Worm (Caenorhabditis elegans) whole organism, L4 larva: ENCODE data around the gene his-39.

ENCODE experiments used
- ceh-32 ChIP-seq: sonication (generic microtip); optimal IDR thresholded peaks from 2 replicates; lab custom pipeline; 2016; ENCODE audit warnings: mild to moderate bottlenecking, missing genetic modification characterization, missing compliant biosample characterization; ENCODE audit not compliant: poor library complexity
- mdl-1 ChIP-seq, 2 experiments: fragments of 150-350 bp in 1 of 2; sonication (generic microtip) in 1 of 2; optimal IDR thresholded peaks; 2 replicates each; lab custom pipeline; 2014 to 2017; ENCODE audit warnings: missing biosample characterization in 2 of 2, missing genetic modification characterization in 2 of 2
- nhr-111 ChIP-seq: fragments of 200-800 bp; sonication (Bioruptor generic); optimal IDR thresholded peaks from 2 replicates; lab custom pipeline; 2018; ENCODE audit warnings: mild to moderate bottlenecking, missing genetic modification characterization, missing compliant biosample characterization
- nhr-237 ChIP-seq: sonication (generic microtip); optimal IDR thresholded peaks from 2 replicates; lab custom pipeline; 2017; ENCODE audit warnings: missing biosample characterization, missing genetic modification characterization

DNA sequence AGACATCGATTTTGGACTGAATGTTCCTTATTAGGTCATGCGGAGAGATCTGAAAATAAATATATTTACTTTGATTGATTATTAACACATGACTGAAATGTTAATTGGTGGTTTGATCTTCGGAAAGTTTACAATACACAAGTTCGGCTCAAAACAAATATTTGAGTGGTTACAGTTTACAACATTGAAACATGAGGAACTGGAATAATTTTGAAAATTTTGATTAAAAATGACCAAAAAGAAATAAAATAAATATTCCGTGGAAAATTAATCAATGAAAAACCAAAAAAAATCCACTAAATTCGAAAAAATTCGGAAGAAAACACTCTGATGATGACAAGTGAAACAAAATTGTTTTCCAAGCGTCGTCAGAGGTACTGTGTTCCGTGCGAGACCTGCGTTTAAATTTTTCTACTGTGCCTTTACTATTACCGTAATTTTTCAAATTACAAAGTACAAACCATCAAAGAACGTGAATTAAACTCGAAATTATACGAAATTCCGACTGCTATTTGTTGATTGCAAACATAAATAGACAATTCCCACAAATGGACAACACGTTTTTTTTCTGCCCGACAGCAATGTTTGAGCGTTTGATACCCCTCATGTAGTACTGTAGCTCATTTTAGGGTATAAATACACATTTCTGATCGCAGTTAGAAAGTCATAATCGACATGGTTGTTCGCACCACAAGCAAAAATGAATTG lies 15.3 kb upstream of the his-39 start, which contains the start of the genes F45F2.11 and otpl-7:
- TF ChIP-seq ceh-32: no peak
- TF ChIP-seq mdl-1 (tag; optimal IDR thresholded peaks at IDR 0.05; lab: Kevin White, UChicago): no peak
- TF ChIP-seq nhr-111 (GFP tag; lab: Kevin White, UChicago): no peak
- TF ChIP-seq nhr-237 (tag; lab: Kevin White, UChicago): no peak
